Worm (Caenorhabditis elegans): ENCODE results near the gene srx-7.

DNA sequence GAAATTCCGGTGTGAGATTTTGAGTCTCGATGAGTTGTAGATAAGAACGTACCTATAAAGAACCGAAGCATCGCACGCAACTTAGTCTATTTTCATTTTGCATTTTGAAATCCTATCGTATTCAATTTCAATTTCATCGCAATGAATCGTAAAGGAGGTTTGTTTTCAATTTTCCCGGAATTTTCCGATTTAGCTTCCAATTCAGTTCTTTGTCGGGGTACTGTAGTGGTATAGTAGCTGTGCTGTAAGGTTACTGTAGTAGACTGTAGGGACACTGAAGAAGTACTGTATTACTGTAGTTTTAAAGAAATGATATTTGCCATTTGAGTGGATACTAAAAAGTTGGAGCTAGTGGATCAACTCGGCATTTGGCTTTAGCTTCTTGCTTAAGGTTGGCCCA is 39.8 kb downstream of the srx-7 start:
- TF ChIP-seq med-1 (GFP tag; optimal IDR thresholded peaks at IDR 0.05; ENCODE audit: insufficient read depth) (no peak), klf-2 (GFP tag; conservative IDR thresholded peaks at IDR 0.05) (no peak)
